Fruit fly (Drosophila melanogaster) whole organism, embryonic: ENCODE results near the gene Nup37.

Experiments
- Atf-2 ChIP-seq: fragments of 200-800 bp; sonication (Bioruptor generic); optimal IDR thresholded peaks from 2 replicates; lab custom pipeline; 2016; ENCODE audit warnings: missing biosample characterization, missing genetic modification characterization
- BEAF-32 ChIP-seq: fragments of 200-800 bp; sonication (Bioruptor generic); optimal IDR thresholded peaks from 3 replicates; lab custom pipeline; 2017; ENCODE audit warnings: missing biosample characterization, missing genetic modification characterization, mild to moderate bottlenecking, moderate library complexity, missing genetic modification reagents
- CG14860 ChIP-seq: fragments of 200-800 bp; sonication (Bioruptor generic); IDR thresholded peaks from 3 replicates; pipeline ENCODE4 v1.3.6; 2022; ENCODE audit warnings: missing biosample characterization, missing genetic modification characterization; ENCODE audit not compliant: partially characterized antibody
- CG8359 ChIP-seq: fragments of 200-800 bp; sonication (Bioruptor generic); optimal IDR thresholded peaks from 2 replicates; lab custom pipeline; 2017; ENCODE audit warnings: missing biosample characterization, mild to moderate bottlenecking, missing genetic modification characterization, borderline replicate concordance
- Dbx ChIP-seq: fragments of 200-800 bp; sonication (Bioruptor generic); IDR thresholded peaks from 3 replicates; pipeline ENCODE4 v1.3.6; 2022; ENCODE audit warnings: missing biosample characterization, missing genetic modification characterization
- Hr51 ChIP-seq, 2 experiments: fragments of 200-800 bp; sonication (Bioruptor generic); optimal IDR thresholded peaks; 2 replicates in 1 of 2; 3 replicates in 1 of 2; lab custom pipeline; 2016 to 2018; ENCODE audit warnings: missing biosample characterization in 2 of 2, missing genetic modification characterization in 2 of 2, mild to moderate bottlenecking in 1 of 2, moderate library complexity in 1 of 2
- Ravus ChIP-seq: fragments of 200-800 bp; sonication (Bioruptor generic); IDR thresholded peaks from 2 replicates; pipeline ENCODE4 v1.3.6; 2022; ENCODE audit warnings: missing biosample characterization, missing genetic modification characterization
- gem ChIP-seq: fragments of 200-800 bp; sonication (Bioruptor generic); optimal IDR thresholded peaks from 2 replicates; lab custom pipeline; 2019; ENCODE audit warnings: missing biosample characterization, mild to moderate bottlenecking, missing genetic modification characterization, moderate library complexity
- gt ChIP-seq: fragments of 200-800 bp; sonication (Bioruptor generic); IDR thresholded peaks from 2 replicates; pipeline ENCODE4 v1.3.6; 2022; ENCODE audit warnings: missing biosample characterization, missing genetic modification characterization
- seq ChIP-seq: fragments of 200-800 bp; sonication (Bioruptor generic); IDR thresholded peaks from 2 replicates; pipeline ENCODE4 v1.3.6; 2022; ENCODE audit warnings: missing biosample characterization, missing genetic modification characterization

DNA sequence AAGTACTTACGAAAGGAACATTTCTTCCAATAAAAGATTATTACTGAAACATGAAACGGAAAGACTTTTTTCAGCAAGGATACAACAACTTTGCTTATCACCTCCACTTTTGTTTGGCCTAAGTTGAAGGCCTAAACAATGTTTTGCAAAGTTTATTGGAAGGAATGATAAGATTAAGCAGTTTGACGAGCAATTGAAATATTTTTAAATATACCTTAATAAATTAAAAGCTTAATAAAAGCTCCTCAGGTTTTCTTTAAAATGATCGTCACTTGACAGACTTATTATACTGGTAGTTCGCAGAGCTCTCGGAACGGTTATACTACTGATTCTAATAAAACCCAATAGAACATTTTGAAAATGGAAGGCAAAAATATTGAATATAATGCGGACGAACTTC is 37.7 kb downstream of the Nup37 start, which contains the start of gene CG31104:
- TF ChIP-seq Hr51 (GFP tag; optimal IDR thresholded peaks at IDR 0.05; lab: Kevin White, UChicago) (no peak), CG14860 (GFP tag; lab: Robert Waterston, UW) (no peak), gt (GFP tag; lab: Robert Waterston, UW) (no peak), CG8359 (GFP tag; lab: Kevin White, UChicago) (no peak), seq (GFP tag; lab: Robert Waterston, UW) (no peak), Ravus (GFP tag; lab: Robert Waterston, UW) (no peak), BEAF-32 (GFP tag; lab: Kevin White, UChicago) (no peak), Atf-2 (GFP tag; lab: Kevin White, UChicago) (no peak), Dbx (no peak), gem (tag; lab: Kevin White, UChicago) (no peak)
